Worm (Caenorhabditis elegans) whole organism, L4 larva: ENCODE results near the gene Y15E3A.3.

Experiments used
- F37D6.2 ChIP-seq: sonication (generic microtip); optimal IDR thresholded peaks from 2 replicates; lab custom pipeline; 2016; ENCODE audit warnings: mild to moderate bottlenecking, missing genetic modification characterization, missing compliant biosample characterization
- T20F7.1 ChIP-seq: fragments of 200-800 bp; sonication (Bioruptor generic); optimal IDR thresholded peaks from 2 replicates; lab custom pipeline; 2018; ENCODE audit warnings: mild to moderate bottlenecking, missing genetic modification characterization, missing compliant biosample characterization
- Y105C5A.15 ChIP-seq: fragments of 200-800 bp; sonication (Bioruptor generic); IDR thresholded peaks from 2 replicates; pipeline ENCODE4 v1.3.6; 2022; ENCODE audit warnings: missing genetic modification characterization, missing compliant biosample characterization
- Y5F2A.4 ChIP-seq: fragments of 200-800 bp; sonication (Bioruptor generic); optimal IDR thresholded peaks from 2 replicates; lab custom pipeline; 2018; ENCODE audit warnings: mild to moderate bottlenecking, missing genetic modification characterization, missing compliant biosample characterization
- aha-1 ChIP-seq: fragments of 150-350 bp; peaks from one replicate; lab custom pipeline; 2014; ENCODE audit warnings: missing biosample characterization, missing genetic modification characterization
- ceh-28 ChIP-seq: fragments of 150-350 bp; optimal IDR thresholded peaks from 2 replicates; lab custom pipeline; 2014; ENCODE audit warnings: missing biosample characterization, missing genetic modification reagents, missing genetic modification characterization
- ceh-32 ChIP-seq: sonication (generic microtip); optimal IDR thresholded peaks from 2 replicates; lab custom pipeline; 2016; ENCODE audit warnings: mild to moderate bottlenecking, missing genetic modification characterization, missing compliant biosample characterization; ENCODE audit not compliant: poor library complexity
- ceh-62 ChIP-seq: sonication (generic microtip); optimal IDR thresholded peaks from 2 replicates; lab custom pipeline; 2017; ENCODE audit warnings: missing biosample characterization, missing genetic modification characterization
- ces-1 ChIP-seq: fragments of 150-350 bp; sonication (generic microtip); optimal IDR thresholded peaks from 4 replicates; lab custom pipeline; 2014; ENCODE audit warnings: missing biosample characterization, missing genetic modification reagents, missing genetic modification characterization
- cey-2 ChIP-seq: sonication (generic microtip); optimal IDR thresholded peaks from 3 replicates; lab custom pipeline; 2017; ENCODE audit warnings: missing genetic modification characterization, mild to moderate bottlenecking, missing compliant biosample characterization, antibody characterized with exemption, borderline replicate concordance; ENCODE audit not compliant: insufficient read depth
- ctbp-1 ChIP-seq: fragments of 200-800 bp; sonication (Bioruptor generic); IDR thresholded peaks from 2 replicates; pipeline ENCODE4 v1.3.6; 2022; ENCODE audit warnings: missing genetic modification reagents, missing genetic modification characterization, missing compliant biosample characterization
- dmd-6 ChIP-seq: fragments of 200-800 bp; sonication (Bioruptor generic); IDR thresholded peaks from 2 replicates; pipeline ENCODE4 v1.3.6; 2022; ENCODE audit warnings: missing genetic modification reagents, missing genetic modification characterization, missing compliant biosample characterization
- dpl-1 ChIP-seq: fragments of 150-350 bp; optimal IDR thresholded peaks from 2 replicates; lab custom pipeline; 2014; ENCODE audit warnings: missing biosample characterization, missing genetic modification reagents, missing genetic modification characterization
- duxl-1 ChIP-seq: sonication (generic microtip); optimal IDR thresholded peaks from 2 replicates; lab custom pipeline; 2016; ENCODE audit warnings: mild to moderate bottlenecking, missing genetic modification characterization, moderate library complexity, missing compliant biosample characterization; ENCODE audit not compliant: poor library complexity
- fos-1 ChIP-seq: fragments of 150-350 bp; optimal IDR thresholded peaks from 2 replicates; lab custom pipeline; 2014; ENCODE audit warnings: missing biosample characterization, missing genetic modification characterization
- hlh-11 ChIP-seq: fragments of 200-800 bp; sonication (Bioruptor generic); optimal IDR thresholded peaks from 2 replicates; lab custom pipeline; 2018; ENCODE audit warnings: mild to moderate bottlenecking, missing genetic modification characterization, missing compliant biosample characterization
- hlh-30 ChIP-seq: sonication (generic microtip); optimal IDR thresholded peaks from 2 replicates; lab custom pipeline; 2017; ENCODE audit warnings: antibody characterized with exemption, mild to moderate bottlenecking, missing genetic modification characterization, missing compliant biosample characterization; ENCODE audit not compliant: insufficient read depth
- lim-7 ChIP-seq: fragments of 200-800 bp; sonication (Bioruptor generic); IDR thresholded peaks from 2 replicates; pipeline ENCODE4 v1.3.6; 2022; ENCODE audit warnings: missing genetic modification characterization, missing compliant biosample characterization
- lin-1 ChIP-seq: fragments of 200-800 bp; sonication (Bioruptor generic); IDR thresholded peaks from 2 replicates; pipeline ENCODE4 v1.3.6; 2022; ENCODE audit warnings: missing genetic modification reagents, missing genetic modification characterization, missing compliant biosample characterization
- lsy-2 ChIP-seq, 2 experiments: fragments of 150-350 bp in 1 of 2; sonication (generic microtip) in 1 of 2; optimal IDR thresholded peaks; 2 replicates each; lab custom pipeline; 2014 to 2017; ENCODE audit warnings: missing biosample characterization in 2 of 2, missing genetic modification characterization in 2 of 2
- mdl-1 ChIP-seq, 2 experiments: fragments of 150-350 bp in 1 of 2; sonication (generic microtip) in 1 of 2; optimal IDR thresholded peaks; 2 replicates each; lab custom pipeline; 2014 to 2017; ENCODE audit warnings: missing biosample characterization in 2 of 2, missing genetic modification characterization in 2 of 2
- mep-1 ChIP-seq: fragments of 150-350 bp; sonication (generic microtip); optimal IDR thresholded peaks from 3 replicates; lab custom pipeline; 2014; ENCODE audit warnings: missing biosample characterization, missing genetic modification characterization
- mxl-2 ChIP-seq: fragments of 200-800 bp; sonication (Bioruptor generic); conservative IDR thresholded peaks from 2 replicates; pipeline ENCODE4 v1.3.6; 2022; ENCODE audit warnings: missing genetic modification reagents, missing genetic modification characterization, missing compliant biosample characterization
- mxl-3 ChIP-seq: fragments of 200-800 bp; sonication (Bioruptor generic); optimal IDR thresholded peaks from 2 replicates; lab custom pipeline; 2018; ENCODE audit warnings: mild to moderate bottlenecking, missing genetic modification characterization, missing compliant biosample characterization
- nhr-10 ChIP-seq: fragments of 150-350 bp; optimal IDR thresholded peaks from 2 replicates; lab custom pipeline; 2014; ENCODE audit warnings: missing biosample characterization, missing genetic modification characterization
- nhr-102 ChIP-seq: sonication (generic microtip); optimal IDR thresholded peaks from 2 replicates; lab custom pipeline; 2016; ENCODE audit warnings: mild to moderate bottlenecking, missing genetic modification characterization, moderate library complexity, missing compliant biosample characterization
- nhr-11 ChIP-seq: fragments of 150-350 bp; optimal IDR thresholded peaks from 2 replicates; lab custom pipeline; 2014; ENCODE audit warnings: missing biosample characterization, missing genetic modification characterization
- nhr-28 ChIP-seq: fragments of 150-350 bp; optimal IDR thresholded peaks from 2 replicates; lab custom pipeline; 2014; ENCODE audit warnings: missing biosample characterization, missing genetic modification characterization
- nhr-48 ChIP-seq: sonication (generic microtip); optimal IDR thresholded peaks from 2 replicates; lab custom pipeline; 2016; ENCODE audit warnings: mild to moderate bottlenecking, missing genetic modification characterization, missing compliant biosample characterization
- nhr-6 ChIP-seq: fragments of 150-350 bp; optimal IDR thresholded peaks from 2 replicates; lab custom pipeline; 2014; ENCODE audit warnings: missing biosample characterization, missing genetic modification characterization
- pqm-1 ChIP-seq: sonication (generic microtip); optimal IDR thresholded peaks from 2 replicates; lab custom pipeline; 2017; ENCODE audit warnings: missing biosample characterization, missing genetic modification characterization
- rbr-2 ChIP-seq: sonication (generic microtip); optimal IDR thresholded peaks from 2 replicates; lab custom pipeline; 2016; ENCODE audit warnings: missing genotype, missing genetic modification characterization, missing compliant biosample characterization
- set-16 ChIP-seq: fragments of 200-800 bp; sonication (Bioruptor generic); IDR thresholded peaks from 2 replicates; pipeline ENCODE4 v1.3.6; 2022; ENCODE audit warnings: missing genetic modification reagents, missing genetic modification characterization, missing compliant biosample characterization
- spr-3 ChIP-seq: fragments of 200-800 bp; sonication (Bioruptor generic); optimal IDR thresholded peaks from 2 replicates; lab custom pipeline; 2018; ENCODE audit warnings: mild to moderate bottlenecking, missing genetic modification characterization, missing compliant biosample characterization
- unc-62 ChIP-seq, 3 experiments: fragments of 150-350 bp in 1 of 3; sonication (generic microtip); optimal IDR thresholded peaks in 2 of 3; peaks in 1 of 3; 1 replicate in 1 of 3; 2 replicates in 2 of 3; lab custom pipeline; 2014 to 2017; ENCODE audit warnings: missing biosample characterization in 3 of 3, missing genetic modification characterization in 3 of 3, missing genetic modification reagents in 3 of 3, missing genotype in 1 of 3
- vab-7 ChIP-seq: fragments of 200-800 bp; sonication (Bioruptor generic); IDR thresholded peaks from 2 replicates; pipeline ENCODE4 v1.3.6; 2022; ENCODE audit warnings: missing genetic modification reagents, missing genetic modification characterization, missing compliant biosample characterization
- zag-1 ChIP-seq: fragments of 150-350 bp; optimal IDR thresholded peaks from 2 replicates; lab custom pipeline; 2014; ENCODE audit warnings: missing biosample characterization, missing genetic modification characterization
- zip-11 ChIP-seq: fragments of 200-800 bp; sonication (Bioruptor generic); IDR thresholded peaks from 2 replicates; pipeline ENCODE4 v1.3.6; 2022; ENCODE audit warnings: missing genetic modification characterization, missing compliant biosample characterization

Y15E3A.3 gene

ce11 chrX:15345346-15346198, 20.0 kb upstream of the Y15E3A.3 start (continued):
- no peak for TF ChIP-seq Y5F2A.4 (GFP tag; lab: Kevin White, UChicago)
- no peak for TF ChIP-seq T20F7.1 (GFP tag; lab: Kevin White, UChicago)
- no peak for TF ChIP-seq nhr-48 (tag; lab: Kevin White, UChicago)
- peak; percentile 23 for TF ChIP-seq mep-1 (tag; lab: Kevin White, UChicago)
- TF ChIP-seq spr-3 (GFP tag; lab: Kevin White, UChicago) = no peak
- no peak for TF ChIP-seq zip-11 (GFP tag; lab: Robert Waterston, UW)
- no peak for TF ChIP-seq cey-2 (tag; lab: Kevin White, UChicago)
- peak; percentile 25 for TF ChIP-seq ceh-32
- 0 out of 2 replicates have a peak, but pooled peaks have one; percentile 15 for TF ChIP-seq set-16 (GFP tag; lab: Robert Waterston, UW)
- TF ChIP-seq pqm-1 (tag; lab: Kevin White, UChicago) = peak; percentile 8
- TF ChIP-seq ctbp-1 (GFP tag; lab: Robert Waterston, UW) = no peak
- TF ChIP-seq mxl-2 = no peak
- no peak for TF ChIP-seq fos-1 (tag; lab: Kevin White, UChicago)
- TF ChIP-seq nhr-6 (tag; lab: Kevin White, UChicago) = peak; percentile 4
- TF ChIP-seq dpl-1 (GFP tag; lab: Kevin White, UChicago) = no peak
- TF ChIP-seq hlh-11 (tag; lab: Kevin White, UChicago) = peak; percentile 81
- no peak for TF ChIP-seq lim-7
- no peak for TF ChIP-seq ceh-62
- TF ChIP-seq ceh-28 (tag; lab: Kevin White, UChicago) = no peak
- TF ChIP-seq zag-1 (tag; lab: Kevin White, UChicago) = no peak
- TF ChIP-seq nhr-102 = no peak
- TF ChIP-seq unc-62 (GFP tag; optimal IDR thresholded peaks at IDR 0.05 in 1 of 2; lab: Kevin White, UChicago) = no peak
- TF ChIP-seq unc-62 (tag; optimal IDR thresholded peaks at IDR 0.05; lab: Kevin White, UChicago) = no peak
- TF ChIP-seq mdl-1 (tag; optimal IDR thresholded peaks at IDR 0.05; lab: Kevin White, UChicago) = peak in 1 of 2 experiments; percentile 44
- TF ChIP-seq nhr-28 (tag; lab: Kevin White, UChicago) = peak; percentile 63
- TF ChIP-seq Y105C5A.15 (GFP tag; lab: Robert Waterston, UW) = no peak

- TF ChIP-seq mep-1 (tag; lab: Kevin White, UChicago) (peak; percentile 47), lin-1 (GFP tag; lab: Robert Waterston, UW) (no peak), hlh-30 (tag; lab: Kevin White, UChicago) (peak; percentile 67), cey-2 (tag; lab: Kevin White, UChicago) (no peak), nhr-10 (tag; lab: Kevin White, UChicago) (no peak), Y105C5A.15 (GFP tag; lab: Robert Waterston, UW) (no peak), nhr-11 (peak; percentile 47), mxl-3 (GFP tag; lab: Kevin White, UChicago) (no peak), aha-1 (tag; lab: Kevin White, UChicago) (peak; percentile 96), duxl-1 (no peak), dmd-6 (GFP tag; lab: Robert Waterston, UW) (0 out of 2 replicates have a peak, but pooled peaks have one; percentile 26), lsy-2 (tag; optimal IDR thresholded peaks at IDR 0.05; lab: Kevin White, UChicago) (peak in 1 of 2 experiments; percentile 35), vab-7 (no peak), rbr-2 (tag; lab: Kevin White, UChicago) (peak; percentile 20), F37D6.2 (tag; lab: Kevin White, UChicago) (no peak), ces-1 (GFP tag; lab: Kevin White, UChicago) (peak; percentile 78)
These were observed 18.4 kb upstream of the Y15E3A.3 start for ce11 chrX:15343971-15344370.
